Fruit fly (Drosophila melanogaster) whole organism: ENCODE results near the gene Agpat3.

Experiments
- EcR ChIP-seq, 2 experiments: fragments of >200 bp; optimal IDR thresholded peaks; 2 replicates each; lab custom pipeline; 2017; ENCODE audit warnings: missing biosample characterization in 2 of 2, missing genetic modification characterization in 2 of 2, missing genetic modification reagents in 2 of 2
- pan ChIP-seq: fragments of >200 bp; optimal IDR thresholded peaks from 2 replicates; lab custom pipeline; 2017
- psq ChIP-seq: fragments of >200 bp; optimal IDR thresholded peaks from 2 replicates; lab custom pipeline; 2017
- usp ChIP-seq: fragments of >200 bp; optimal IDR thresholded peaks from 2 replicates; lab custom pipeline; 2017; ENCODE audit warnings: missing biosample characterization, missing genetic modification characterization, mixed read lengths

DNA sequence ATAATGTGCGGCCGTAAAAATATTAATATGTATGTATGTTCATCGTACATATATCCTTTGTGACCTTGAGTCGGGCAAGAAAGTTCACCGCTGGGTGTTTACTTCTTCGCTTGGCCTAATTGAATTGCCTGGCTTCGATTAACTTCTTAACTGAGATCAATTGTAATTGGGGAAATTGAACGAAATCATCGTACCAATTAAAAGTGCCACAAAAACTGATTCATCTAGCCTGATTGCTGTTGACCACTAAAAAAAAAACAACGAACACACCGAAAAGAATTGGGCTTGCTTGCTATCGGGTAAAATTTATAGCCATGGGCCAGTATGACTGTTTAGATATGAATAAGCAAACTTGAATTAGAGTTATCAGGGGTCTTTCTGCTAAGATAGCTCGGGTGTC, 16.5 kb upstream of the Agpat3 start:
- TF ChIP-seq pan (lab: Kevin White, UChicago) (no peak), EcR (GFP tag; optimal IDR thresholded peaks at IDR 0.05; lab: Kevin White, UChicago) (no peak), usp (GFP tag; lab: Kevin White, UChicago) (no peak), psq (no peak)
